Fruit fly (Drosophila melanogaster): ENCODE data around the gene GatC.
A peak's percentile ranks its signal among the peaks of the same experiment; 100 is the strongest.

Gene GatC

dm6 chr2L:13839744-13840151 lies 6.8 kb upstream of the GatC start (continued):
- TF ChIP-seq Hr38 (GFP tag; optimal IDR thresholded peaks at IDR 0.05) = no peak
- peak; percentile 92 for TF ChIP-seq acj6 (GFP tag; optimal IDR thresholded peaks at IDR 0.05)
- TF ChIP-seq spab (GFP tag; optimal IDR thresholded peaks at IDR 0.05) = peak; percentile 77
- peak; percentile 94 for TF ChIP-seq CG31627 (GFP tag; optimal IDR thresholded peaks at IDR 0.05)
- peak; percentile 92 for TF ChIP-seq CG3919 (GFP tag; optimal IDR thresholded peaks at IDR 0.05)
- peak; percentile 77 for TF ChIP-seq CG8319 (GFP tag; optimal IDR thresholded peaks at IDR 0.05)
- peak; percentile 88 for TF ChIP-seq CG6276 (GFP tag; optimal IDR thresholded peaks at IDR 0.05)
- TF ChIP-seq CG11294 (GFP tag; IDR thresholded peaks at IDR 0.05) = peak; percentile 87
- TF ChIP-seq Eip78C (GFP tag) = peak; percentile 98
- TF ChIP-seq Hr4 (GFP tag; optimal IDR thresholded peaks at IDR 0.05) = peak; percentile 95
- TF ChIP-seq achi (GFP tag; optimal IDR thresholded peaks at IDR 0.05) = peak; percentile 91
- TF ChIP-seq eg (GFP tag; IDR thresholded peaks at IDR 0.05) = peak; percentile 89; the same call in 2 of the 3 replicates
- peak; percentile 15 to 92 for TF ChIP-seq salr (GFP tag; optimal IDR thresholded peaks at IDR 0.05)
- peak; percentile 91 for TF ChIP-seq cyc (GFP tag; optimal IDR thresholded peaks at IDR 0.05)
- TF ChIP-seq Gug (GFP tag; IDR thresholded peaks at IDR 0.05) = peak; percentile 80
- TF ChIP-seq Smox (GFP tag; optimal IDR thresholded peaks at IDR 0.05) = peak; percentile 93
- TF ChIP-seq Met (GFP tag; optimal IDR thresholded peaks at IDR 0.05) = peak; percentile 96
- peak; percentile 77 for TF ChIP-seq vri (GFP tag; optimal IDR thresholded peaks at IDR 0.05)
- TF ChIP-seq CG8632 (GFP tag; optimal IDR thresholded peaks at IDR 0.05) = peak; percentile 91
- peak; percentile 72 for TF ChIP-seq CG7368 (GFP tag; optimal IDR thresholded peaks at IDR 0.05)
- no peak for TF ChIP-seq CG9139 (GFP tag; optimal IDR thresholded peaks at IDR 0.05)
- peak; percentile 93 for TF ChIP-seq Lpt (GFP tag; optimal IDR thresholded peaks at IDR 0.05)
- peak; percentile 88 for TF ChIP-seq Ets21C (GFP tag; optimal IDR thresholded peaks at IDR 0.05)
- TF ChIP-seq CG10631 (GFP tag; optimal IDR thresholded peaks at IDR 0.05) = peak; percentile 88
- peak; percentile 61 for TF ChIP-seq CG6854 (GFP tag; optimal IDR thresholded peaks at IDR 0.05)
- peak; percentile 82 for TF ChIP-seq Sox15 (GFP tag; optimal IDR thresholded peaks at IDR 0.05)
- peak; percentile 92 for TF ChIP-seq Eip75B (GFP tag; optimal IDR thresholded peaks at IDR 0.05)
- peak; percentile 90 for TF ChIP-seq CG34406 (GFP tag; optimal IDR thresholded peaks at IDR 0.05)
- TF ChIP-seq CG6163 (GFP tag; IDR thresholded peaks at IDR 0.05) = peak; percentile 86; the same call in 2 of the 3 replicates
- TF ChIP-seq CG15336 (GFP tag; IDR thresholded peaks at IDR 0.05) = peak; percentile 94
- peak; percentile 53 for TF ChIP-seq fd85E (GFP tag; optimal IDR thresholded peaks at IDR 0.05)
- peak; percentile 89 for TF ChIP-seq CG6792 (GFP tag; optimal IDR thresholded peaks at IDR 0.05)
- peak; percentile 93 for TF ChIP-seq Sox14 (GFP tag; optimal IDR thresholded peaks at IDR 0.05)
- TF ChIP-seq ss (GFP tag; optimal IDR thresholded peaks at IDR 0.05) = peak in 1 of 2 experiments; percentile 79
- TF ChIP-seq CG4318 (GFP tag; optimal IDR thresholded peaks at IDR 0.05) = peak; percentile 90
- TF ChIP-seq svp (GFP tag) = peak; percentile 93
- TF ChIP-seq CG16779 (tag; optimal IDR thresholded peaks at IDR 0.05) = peak; percentile 76
- peak; percentile 96 for TF ChIP-seq CG8119 (GFP tag; IDR thresholded peaks at IDR 0.05)
- TF ChIP-seq CG3032 (tag; optimal IDR thresholded peaks at IDR 0.05) = peak; percentile 84
- peak; percentile 95 for TF ChIP-seq topi (GFP tag; optimal IDR thresholded peaks at IDR 0.05)

DNA sequence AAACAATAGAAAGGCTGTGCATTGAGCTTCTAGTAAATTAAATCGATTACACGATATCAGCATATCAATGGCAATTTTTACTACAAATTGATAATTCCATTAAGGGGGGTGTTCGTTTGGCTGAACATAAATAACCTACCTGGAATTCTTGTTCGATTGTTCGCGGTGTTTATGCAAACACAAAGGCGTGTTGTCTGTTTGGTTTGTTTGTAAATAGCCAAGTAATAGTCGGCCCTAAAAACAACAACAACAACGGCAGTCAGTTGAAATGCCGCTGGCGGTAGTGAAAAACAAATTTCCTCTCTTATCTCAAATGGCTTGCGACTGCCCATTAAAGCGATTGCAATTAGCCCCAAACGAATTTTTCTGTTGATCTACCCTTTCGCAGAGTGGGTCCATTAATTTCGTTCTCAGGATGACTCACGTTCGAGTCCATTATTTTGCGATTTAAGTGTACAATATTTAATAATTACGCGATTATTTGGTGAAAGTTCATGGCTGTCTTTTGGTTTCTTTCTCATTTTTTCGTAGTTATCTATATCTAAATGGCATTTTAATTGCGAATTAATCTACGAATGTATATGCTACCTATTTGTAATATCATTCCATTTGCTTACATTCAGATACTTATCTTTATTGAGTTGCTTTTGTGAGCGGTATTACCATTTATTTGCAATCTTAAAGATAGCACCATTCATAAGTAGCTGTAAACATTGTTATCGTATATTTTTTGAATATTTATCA lies 5.9 kb upstream of the GatC start:
- TF ChIP-seq CG1621 (tag; optimal IDR thresholded peaks at IDR 0.05) = no peak
- TF ChIP-seq CG9139 (GFP tag; optimal IDR thresholded peaks at IDR 0.05) = no peak
- TF ChIP-seq CG6276 (GFP tag; optimal IDR thresholded peaks at IDR 0.05) = no peak
- TF ChIP-seq CG6854 (GFP tag; optimal IDR thresholded peaks at IDR 0.05) = no peak
- 0 out of 2 replicates have a peak, but pooled peaks have one; percentile 18 for TF ChIP-seq CG15336 (GFP tag; IDR thresholded peaks at IDR 0.05)
- TF ChIP-seq esn (GFP tag; optimal IDR thresholded peaks at IDR 0.05) = no peak
- no peak for TF ChIP-seq topi (GFP tag; optimal IDR thresholded peaks at IDR 0.05)
- peak; percentile 68 for TF ChIP-seq Eip78C (GFP tag)
- TF ChIP-seq CG31627 (GFP tag; optimal IDR thresholded peaks at IDR 0.05) = peak; percentile 17
- no peak for TF ChIP-seq CG16779 (tag; optimal IDR thresholded peaks at IDR 0.05)
- no peak for TF ChIP-seq Sox102F (GFP tag; optimal IDR thresholded peaks at IDR 0.05)
- no peak for TF ChIP-seq CG6163 (GFP tag; IDR thresholded peaks at IDR 0.05)
- no peak for TF ChIP-seq OdsH (GFP tag; optimal IDR thresholded peaks at IDR 0.05)
- no peak for TF ChIP-seq Smox (GFP tag; optimal IDR thresholded peaks at IDR 0.05)
- TF ChIP-seq Blimp-1 (GFP tag; optimal IDR thresholded peaks at IDR 0.05) = no peak
- no peak for TF ChIP-seq cyc (GFP tag; optimal IDR thresholded peaks at IDR 0.05)
- TF ChIP-seq acj6 (GFP tag; optimal IDR thresholded peaks at IDR 0.05) = no peak
- TF ChIP-seq pdm3 (GFP tag; optimal IDR thresholded peaks at IDR 0.05) = no peak
- TF ChIP-seq Eip75B (GFP tag; optimal IDR thresholded peaks at IDR 0.05) = no peak
- TF ChIP-seq Hr4 (GFP tag; optimal IDR thresholded peaks at IDR 0.05) = no peak
- TF ChIP-seq Sox14 (GFP tag; optimal IDR thresholded peaks at IDR 0.05) = no peak
- TF ChIP-seq Gug (GFP tag; IDR thresholded peaks at IDR 0.05) = no peak
- TF ChIP-seq CG34406 (GFP tag; optimal IDR thresholded peaks at IDR 0.05) = no peak
- TF ChIP-seq Eip93F (GFP tag; optimal IDR thresholded peaks at IDR 0.05) = peak; percentile 7
- peak; percentile 30 for TF ChIP-seq Met (GFP tag; optimal IDR thresholded peaks at IDR 0.05)
- no peak for TF ChIP-seq CG7368 (GFP tag; optimal IDR thresholded peaks at IDR 0.05)
- TF ChIP-seq CG10669 (GFP tag; optimal IDR thresholded peaks at IDR 0.05) = no peak
- TF ChIP-seq vri (GFP tag; optimal IDR thresholded peaks at IDR 0.05) = peak; percentile 3
